Fruit fly (Drosophila melanogaster): ENCODE data around the gene CG42327.

CG42327 gene

dm6 chr3R:11661712-11662111 lies 5.8 kb downstream of the CG42327 start (continued):
- no peak for TF ChIP-seq Sry-β (GFP tag; optimal IDR thresholded peaks at IDR 0.05)
- TF ChIP-seq CG1024 (GFP tag; IDR thresholded peaks at IDR 0.05) = no peak
- TF ChIP-seq CG10267 (tag; optimal IDR thresholded peaks at IDR 0.05) = peak; percentile 21
- no peak for TF ChIP-seq crc (GFP tag; optimal IDR thresholded peaks at IDR 0.05)
- TF ChIP-seq odd (GFP tag; optimal IDR thresholded peaks at IDR 0.05) = peak; percentile 42
- peak; percentile 56 for TF ChIP-seq CoRest (tag; optimal IDR thresholded peaks at IDR 0.05)
- peak; percentile 27 for TF ChIP-seq nau (GFP tag; optimal IDR thresholded peaks at IDR 0.05)
- peak; percentile 59 for TF ChIP-seq CG17359 (tag; optimal IDR thresholded peaks at IDR 0.05)
- TF ChIP-seq z (GFP tag; IDR thresholded peaks at IDR 0.05) = no peak
- TF ChIP-seq vnd (GFP tag; IDR thresholded peaks at IDR 0.05; ENCODE audit: partially characterized antibody) = no peak
- peak; percentile 65 for TF ChIP-seq lab (GFP tag; optimal IDR thresholded peaks at IDR 0.05)
- TF ChIP-seq Antp (GFP tag; optimal IDR thresholded peaks at IDR 0.05) = no peak
- no peak for TF ChIP-seq CG30431 (GFP tag; optimal IDR thresholded peaks at IDR 0.05)
- no peak for TF ChIP-seq tup (GFP tag; optimal IDR thresholded peaks at IDR 0.05)
- TF ChIP-seq vvl (GFP tag; IDR thresholded peaks at IDR 0.05) = peak; percentile 60
- TF ChIP-seq CG1832 (GFP tag; optimal IDR thresholded peaks at IDR 0.05) = no peak
- TF ChIP-seq tap (tag; optimal IDR thresholded peaks at IDR 0.05) = peak; percentile 77
- TF ChIP-seq cwo (GFP tag; optimal IDR thresholded peaks at IDR 0.05) = peak; percentile 64
- no peak for TF ChIP-seq CG14860 (GFP tag; IDR thresholded peaks at IDR 0.05; ENCODE audit: partially characterized antibody)
- TF ChIP-seq CG6683 (GFP tag; optimal IDR thresholded peaks at IDR 0.05) = peak; percentile 7
- TF ChIP-seq gro (GFP tag; optimal IDR thresholded peaks at IDR 0.05) = no peak
- TF ChIP-seq prd (optimal IDR thresholded peaks at IDR 0.05) = no peak
- peak; percentile 44; the same call in 2 of the 3 replicates for TF ChIP-seq prd (GFP tag; IDR thresholded peaks at IDR 0.05)
- TF ChIP-seq pb (GFP tag; optimal IDR thresholded peaks at IDR 0.05) = no peak
- peak; percentile 51 for TF ChIP-seq CG13296 (GFP tag; optimal IDR thresholded peaks at IDR 0.05)
- no peak for TF ChIP-seq NC2α (GFP tag; optimal IDR thresholded peaks at IDR 0.05)
- no peak for TF ChIP-seq knrl (GFP tag; IDR thresholded peaks at IDR 0.05; ENCODE audit: partially characterized antibody)
- TF ChIP-seq CG12942 (GFP tag; optimal IDR thresholded peaks at IDR 0.05) = no peak
- peak; percentile 11 for TF ChIP-seq sug (tag; optimal IDR thresholded peaks at IDR 0.05)
- no peak for TF ChIP-seq CG6765 (GFP tag; optimal IDR thresholded peaks at IDR 0.05)
- TF ChIP-seq CG4424 (GFP tag; optimal IDR thresholded peaks at IDR 0.05) = no peak
- no peak for TF ChIP-seq trem (tag; optimal IDR thresholded peaks at IDR 0.05)
- TF ChIP-seq CG7372 (GFP tag; IDR thresholded peaks at IDR 0.05) = 0 out of 2 replicates have a peak, but pooled peaks have one; percentile 20
- no peak for TF ChIP-seq CG3838 (GFP tag; optimal IDR thresholded peaks at IDR 0.05)
- TF ChIP-seq nerfin-1 (tag; optimal IDR thresholded peaks at IDR 0.05) = peak; percentile 12
- no peak for TF ChIP-seq Spps (tag; optimal IDR thresholded peaks at IDR 0.05)
- TF ChIP-seq CG17829 (tag; optimal IDR thresholded peaks at IDR 0.05) = peak; percentile 54
- TF ChIP-seq CG14441 (GFP tag; IDR thresholded peaks at IDR 0.05) = peak; percentile 70
- TF ChIP-seq CG12071 (GFP tag; optimal IDR thresholded peaks at IDR 0.05) = peak; percentile 54
- TF ChIP-seq ci (GFP tag; IDR thresholded peaks at IDR 0.05) = peak; percentile 36; the same call in 1 of the 3 replicates
- TF ChIP-seq CG31224 (GFP tag; IDR thresholded peaks at IDR 0.05) = 0 out of 2 replicates have a peak, but pooled peaks have one; percentile 18
- no peak for TF ChIP-seq lov (optimal IDR thresholded peaks at IDR 0.05)
- TF ChIP-seq lov (GFP tag; IDR thresholded peaks at IDR 0.05) = no peak
- peak; percentile 34 for TF ChIP-seq CG30403 (GFP tag; optimal IDR thresholded peaks at IDR 0.05)
- no peak for TF ChIP-seq CG31388 (GFP tag; optimal IDR thresholded peaks at IDR 0.05)
- TF ChIP-seq exex (tag; optimal IDR thresholded peaks at IDR 0.05) = peak; percentile 9
- TF ChIP-seq otp (GFP tag; IDR thresholded peaks at IDR 0.05) = 0 out of 3 replicates have a peak, but pooled peaks have one; percentile 17
- TF ChIP-seq BEAF-32 (GFP tag; optimal IDR thresholded peaks at IDR 0.05) = no peak
- no peak for TF ChIP-seq Mes4 (GFP tag; optimal IDR thresholded peaks at IDR 0.05)
- peak in 1 of 2 experiments; percentile 19 for TF ChIP-seq dpn (GFP tag; optimal IDR thresholded peaks at IDR 0.05)
- no peak for TF ChIP-seq CG1647 (GFP tag; optimal IDR thresholded peaks at IDR 0.05)
